Worm (Caenorhabditis elegans) whole organism, L1 larva: ENCODE measurements around the gene srab-12.

ENCODE experiments used
- blmp-1 ChIP-seq: fragments of 150-350 bp; optimal IDR thresholded peaks from 2 replicates; lab custom pipeline; 2014; ENCODE audit warnings: missing biosample characterization, missing genetic modification characterization
- fos-1 ChIP-seq: fragments of 150-350 bp; optimal IDR thresholded peaks from 2 replicates; lab custom pipeline; 2014; ENCODE audit warnings: missing biosample characterization, missing genetic modification characterization
- nhr-12 ChIP-seq: sonication (generic microtip); optimal IDR thresholded peaks from 2 replicates; lab custom pipeline; 2017; ENCODE audit warnings: missing biosample characterization, missing genetic modification characterization
- snpc-4 ChIP-seq: fragments of 150-350 bp; optimal IDR thresholded peaks from 2 replicates; lab custom pipeline; 2014; ENCODE audit warnings: missing biosample characterization, missing genetic modification characterization
- unc-130 ChIP-seq: fragments of 150-350 bp; optimal IDR thresholded peaks from 2 replicates; lab custom pipeline; 2017; ENCODE audit warnings: missing biosample characterization, missing genetic modification characterization, inconsistent platforms

- TF ChIP-seq unc-130 (tag; lab: Kevin White, UChicago) (no peak), blmp-1 (tag; lab: Kevin White, UChicago) (no peak), snpc-4 (tag; lab: Kevin White, UChicago) (no peak), fos-1 (tag; lab: Kevin White, UChicago) (no peak), nhr-12 (tag; lab: Kevin White, UChicago) (no peak)
Observed at ce11 chrV:17755592-17755991, 27.9 kb downstream of the srab-12 start, which contains the start of gene pgp-9.
